Worm (Caenorhabditis elegans): ENCODE data around the gene mccc-1.

mccc-1 gene

DNA sequence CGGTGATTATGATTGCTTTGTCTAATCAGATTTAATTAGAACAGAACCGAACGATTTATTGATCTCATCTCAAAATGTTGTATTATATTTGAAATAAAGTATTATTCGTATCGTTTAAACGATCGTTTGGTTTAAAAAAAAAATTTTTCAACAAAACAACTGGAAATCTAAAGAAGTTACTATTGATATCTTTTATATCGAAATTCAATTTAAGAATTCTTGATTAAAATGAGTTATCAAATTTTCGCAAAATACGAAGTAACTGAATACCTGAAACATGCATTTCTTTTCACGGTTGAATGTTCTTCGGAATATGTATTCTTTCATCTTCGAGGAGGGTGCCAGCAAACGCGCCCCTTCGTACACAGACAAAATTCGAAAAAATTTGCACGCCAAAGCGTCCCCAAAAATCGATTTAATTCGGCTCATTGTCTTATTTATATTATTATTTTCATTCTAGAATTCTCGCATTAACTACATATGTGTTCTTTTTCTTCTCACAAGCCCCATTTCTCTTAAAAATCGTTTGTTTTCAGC lies 26.4 kb upstream of the mccc-1 start, which contains the start of gene npp-1 (continued):
- TF ChIP-seq hlh-13 (GFP tag; optimal IDR thresholded peaks at IDR 0.05) (no peak), zip-5 (tag; optimal IDR thresholded peaks at IDR 0.05) (peak; percentile 29), pax-1 (tag; optimal IDR thresholded peaks at IDR 0.05) (no peak), T23F11.4 (GFP tag; optimal IDR thresholded peaks at IDR 0.05) (no peak)

DNA sequence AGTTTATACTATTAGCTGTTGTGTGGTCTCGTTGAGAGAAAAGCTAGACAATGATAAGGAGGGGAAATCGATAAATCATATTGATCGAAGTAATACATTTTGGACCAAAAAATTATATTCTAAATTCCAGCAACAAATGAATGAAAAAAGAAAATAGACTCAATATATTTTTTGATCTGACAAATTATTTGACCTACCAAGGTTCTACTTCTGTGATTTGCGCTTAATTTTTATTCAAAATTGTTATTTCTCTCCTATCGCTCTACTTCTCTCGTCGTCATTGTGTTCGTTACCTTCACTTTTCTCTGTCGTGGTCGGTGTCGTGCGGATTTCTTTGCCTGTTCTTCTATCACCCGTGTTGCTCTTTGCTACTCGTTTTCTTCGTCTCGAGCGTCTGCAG lies 25.4 kb upstream of the mccc-1 start:
- TF ChIP-seq ceh-2 (tag; optimal IDR thresholded peaks at IDR 0.05) (no peak), ttx-3 (tag; optimal IDR thresholded peaks at IDR 0.05) (no peak), C38D4.7 (GFP tag; optimal IDR thresholded peaks at IDR 0.05) (no peak), ceh-22 (tag; optimal IDR thresholded peaks at IDR 0.05) (no peak), sox-2 (GFP tag; IDR thresholded peaks at IDR 0.05) (no peak), F13H6.1 (tag; optimal IDR thresholded peaks at IDR 0.05) (no peak), fax-1 (tag; optimal IDR thresholded peaks at IDR 0.05) (no peak), ceh-45 (GFP tag; IDR thresholded peaks at IDR 0.05) (no peak), pros-1 (tag; optimal IDR thresholded peaks at IDR 0.05) (no peak), T23F11.4 (GFP tag; optimal IDR thresholded peaks at IDR 0.05) (no peak), zip-5 (tag; optimal IDR thresholded peaks at IDR 0.05) (no peak), ceh-9 (tag; optimal IDR thresholded peaks at IDR 0.05) (no peak), ref-2 (tag; optimal IDR thresholded peaks at IDR 0.05) (no peak), ceh-34 (tag; optimal IDR thresholded peaks at IDR 0.05) (no peak)

DNA sequence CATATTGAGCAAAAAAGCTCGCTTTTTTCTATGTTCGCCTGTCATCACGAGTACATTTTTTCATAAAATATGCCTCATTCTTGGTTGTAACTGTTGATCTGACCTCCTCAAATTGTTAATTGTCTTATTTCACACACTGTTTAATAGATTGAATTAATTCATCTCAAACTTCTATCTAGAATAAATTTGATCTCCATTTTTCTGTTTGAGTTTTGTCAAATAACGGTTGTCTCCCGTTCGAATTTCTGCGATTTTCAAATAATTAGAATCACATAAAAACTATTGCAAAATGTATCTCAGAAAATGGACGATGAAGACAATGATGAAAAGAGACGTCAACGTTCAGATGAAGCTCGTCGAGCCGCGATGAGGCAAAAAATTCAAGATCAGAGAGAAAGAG lies 22.4 kb upstream of the mccc-1 start, which contains the start of gene K07F5.14:
K07F5.14 (plus strand) TSS at position 301 of the 400 bp plus-strand sequence.
- TF ChIP-seq ceh-24 (tag; optimal IDR thresholded peaks at IDR 0.05) (no peak), unc-3 (GFP tag; conservative IDR thresholded peaks at IDR 0.05) (no peak), unc-3 (tag; optimal IDR thresholded peaks at IDR 0.05) (no peak)

DNA sequence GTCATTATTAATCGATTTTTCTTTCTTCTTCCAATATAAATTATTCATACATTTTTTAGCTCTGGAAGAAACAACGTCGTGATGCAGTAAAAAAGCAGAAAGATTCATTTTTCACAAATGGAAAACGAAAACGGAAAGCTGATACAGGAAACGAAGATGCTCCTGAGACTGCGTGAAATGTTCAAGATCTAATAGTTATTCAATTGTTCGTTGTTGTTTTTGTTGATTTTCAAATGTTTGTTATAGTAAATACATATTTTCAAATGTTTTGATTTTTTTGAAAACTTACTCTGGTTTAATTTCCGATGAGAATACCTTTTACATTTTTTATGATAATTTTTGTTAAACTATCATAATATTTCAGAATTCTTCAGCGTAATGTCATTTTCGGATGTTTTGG lies 20.6 kb upstream of the mccc-1 start, which contains the start of gene K07F5.16:
K07F5.16 (plus strand) TSS at position 301 of the 400 bp plus-strand sequence.
- TF ChIP-seq lim-6 (tag; optimal IDR thresholded peaks at IDR 0.05) (no peak), pax-1 (tag; optimal IDR thresholded peaks at IDR 0.05) (no peak), ceh-30 (tag; optimal IDR thresholded peaks at IDR 0.05) (no peak)

DNA sequence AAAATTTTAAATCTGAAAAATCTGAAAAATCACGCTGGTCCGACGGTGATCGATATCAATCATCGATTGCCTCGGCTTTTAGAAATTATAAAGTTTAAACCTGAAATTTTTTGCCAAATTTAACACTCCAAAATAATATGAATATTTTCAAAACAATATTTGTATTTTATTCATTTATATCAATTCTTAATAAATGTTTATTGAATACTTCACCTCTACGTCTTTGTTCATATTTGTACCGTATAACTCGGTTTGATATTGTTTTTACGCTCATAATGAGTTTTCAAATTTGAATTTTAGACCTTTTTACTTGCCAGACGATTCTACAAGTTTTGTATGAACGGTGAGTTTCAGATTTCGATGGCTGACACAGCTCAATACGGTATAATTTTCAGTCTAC lies 19.6 kb upstream of the mccc-1 start, which contains the start of the genes K07F5.15 and K07F5.22:
K07F5.15 (plus strand) TSS at position 301 of the 400 bp plus-strand sequence.
K07F5.22 (plus strand) TSS at position 301 of the 400 bp plus-strand sequence.
- TF ChIP-seq K02D7.2 (tag; optimal IDR thresholded peaks at IDR 0.05): no peak

DNA sequence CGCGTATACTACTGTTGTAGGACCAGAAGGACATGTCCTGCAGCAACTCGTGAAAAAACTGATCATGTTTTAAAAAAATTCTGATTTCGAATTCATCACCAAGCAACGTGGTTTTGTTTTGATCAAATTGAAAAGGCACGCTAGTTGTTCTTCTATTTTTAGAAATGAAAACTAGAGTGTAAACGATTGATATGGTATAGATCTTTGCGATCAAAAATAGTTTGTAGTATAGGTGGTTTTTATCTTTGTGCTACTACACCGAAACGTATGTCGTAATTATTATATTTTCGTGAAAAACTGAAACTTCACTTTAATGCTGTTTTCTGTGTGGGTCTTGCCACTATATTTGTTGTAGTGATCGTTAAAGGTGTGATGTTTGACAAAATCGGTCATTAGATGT lies 17.5 kb upstream of the mccc-1 start:
- TF ChIP-seq eyg-1 (tag; optimal IDR thresholded peaks at IDR 0.05) (no peak), pros-1 (tag; optimal IDR thresholded peaks at IDR 0.05) (no peak), ceh-22 (tag; optimal IDR thresholded peaks at IDR 0.05) (no peak), rnt-1 (tag; optimal IDR thresholded peaks at IDR 0.05) (no peak), nhr-11 (tag; optimal IDR thresholded peaks at IDR 0.05) (no peak)

DNA sequence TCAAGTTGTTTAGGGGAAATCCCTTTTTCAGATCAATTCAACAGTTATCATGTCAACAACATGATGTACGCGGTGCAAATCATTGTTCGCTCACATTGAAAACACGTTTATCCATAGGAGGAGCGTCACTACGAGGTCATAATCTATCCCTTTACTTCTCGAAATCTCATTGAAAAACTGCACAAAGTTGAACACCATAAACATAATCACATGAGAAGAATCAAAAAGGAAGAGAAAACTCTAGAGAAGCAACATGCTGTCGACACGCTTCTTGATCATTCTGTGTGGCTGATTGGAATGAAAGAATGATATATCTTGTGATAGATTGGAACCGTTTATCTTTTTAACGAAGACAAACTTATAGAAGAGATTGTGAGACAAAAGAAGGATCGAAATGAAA lies 16.5 kb upstream of the mccc-1 start:
- TF ChIP-seq pha-2 (tag; optimal IDR thresholded peaks at IDR 0.05): no peak
- no peak for TF ChIP-seq T23F11.4 (GFP tag; optimal IDR thresholded peaks at IDR 0.05)
- no peak for TF ChIP-seq hlh-8 (tag; optimal IDR thresholded peaks at IDR 0.05)
- TF ChIP-seq nfya-1 (tag; optimal IDR thresholded peaks at IDR 0.05): no peak
- no peak for TF ChIP-seq lin-11 (tag; optimal IDR thresholded peaks at IDR 0.05)
- no peak for TF ChIP-seq K02D7.2 (tag; optimal IDR thresholded peaks at IDR 0.05)
- no peak for TF ChIP-seq unc-86 (tag; optimal IDR thresholded peaks at IDR 0.05)
- TF ChIP-seq pros-1 (tag; optimal IDR thresholded peaks at IDR 0.05): no peak
- no peak for TF ChIP-seq ceh-9 (tag; optimal IDR thresholded peaks at IDR 0.05)
- TF ChIP-seq fax-1 (tag; optimal IDR thresholded peaks at IDR 0.05): no peak
- no peak for TF ChIP-seq ceh-2 (tag; optimal IDR thresholded peaks at IDR 0.05)
- TF ChIP-seq npax-4 (tag; optimal IDR thresholded peaks at IDR 0.05): no peak
- TF ChIP-seq C38D4.7 (GFP tag; optimal IDR thresholded peaks at IDR 0.05): no peak
- TF ChIP-seq dve-1 (tag; optimal IDR thresholded peaks at IDR 0.05): no peak
- no peak for TF ChIP-seq F13H6.1 (tag; optimal IDR thresholded peaks at IDR 0.05)

All from whole organism, late embryonic.